Worm (Caenorhabditis elegans) whole organism, L1 larva: Measurements from ENCODE around the gene Y51A2A.12.

Experiments used
- C34B4.2 ChIP-seq: sonication (generic microtip); optimal IDR thresholded peaks from 2 replicates; lab custom pipeline; 2017; ENCODE audit warnings: mild to moderate bottlenecking, missing genetic modification characterization, missing compliant biosample characterization
- Y116A8C.19 ChIP-seq: sonication (generic microtip); optimal IDR thresholded peaks from 2 replicates; lab custom pipeline; 2016; ENCODE audit warnings: missing compliant biosample characterization, missing genetic modification characterization, borderline replicate concordance
- alr-1 ChIP-seq: fragments of 200-800 bp; sonication (Bioruptor generic); optimal IDR thresholded peaks from 2 replicates; lab custom pipeline; 2018; ENCODE audit warnings: borderline replicate concordance, mild to moderate bottlenecking, missing genetic modification characterization, missing compliant biosample characterization
- aly-2 ChIP-seq: fragments of 150-350 bp; optimal IDR thresholded peaks from 2 replicates; lab custom pipeline; 2014; ENCODE audit warnings: missing biosample characterization, missing genetic modification characterization
- ceh-63 ChIP-seq: fragments of 200-800 bp; sonication (Bioruptor generic); optimal IDR thresholded peaks from 2 replicates; lab custom pipeline; 2018; ENCODE audit warnings: mild to moderate bottlenecking, missing genetic modification characterization, missing compliant biosample characterization
- ceh-8 ChIP-seq: fragments of 200-800 bp; sonication (Bioruptor generic); optimal IDR thresholded peaks from 2 replicates; lab custom pipeline; 2018; ENCODE audit warnings: mild to moderate bottlenecking, missing genetic modification characterization, moderate library complexity, missing compliant biosample characterization
- ceh-88 ChIP-seq: fragments of 200-800 bp; sonication (Bioruptor generic); IDR thresholded peaks from 2 replicates; pipeline ENCODE4 v1.3.6; 2022; ENCODE audit warnings: missing genetic modification characterization, missing compliant biosample characterization
- ces-1 ChIP-seq: fragments of 150-350 bp; optimal IDR thresholded peaks from 2 replicates; lab custom pipeline; 2014; ENCODE audit warnings: missing biosample characterization, missing genetic modification reagents, missing genetic modification characterization
- dsc-1 ChIP-seq: sonication (generic microtip); optimal IDR thresholded peaks from 2 replicates; lab custom pipeline; 2016; ENCODE audit warnings: mild to moderate bottlenecking, missing genetic modification characterization, missing compliant biosample characterization
- efl-1 ChIP-seq, 4 experiments: fragments of 150-350 bp; optimal IDR thresholded peaks in 3 of 4; peaks in 1 of 4; 1 replicate in 1 of 4; 2 replicates in 3 of 4; lab custom pipeline; 2014; ENCODE audit warnings: missing biosample characterization in 2 of 4, missing genetic modification characterization in 2 of 4, missing genetic modification reagents in 2 of 4
- elt-3 ChIP-seq, 6 experiments: fragments of 150-350 bp in 1 of 6; sonication (generic microtip); optimal IDR thresholded peaks; 2 replicates each; lab custom pipeline; 2017 to 2018; ENCODE audit warnings: missing biosample characterization in 6 of 6, missing genetic modification characterization in 6 of 6, inconsistent platforms in 1 of 6
- fkh-10 ChIP-seq: sonication (generic microtip); optimal IDR thresholded peaks from 2 replicates; lab custom pipeline; 2017; ENCODE audit warnings: missing biosample characterization, missing genetic modification reagents, missing genetic modification characterization
- fkh-8 ChIP-seq: sonication (generic microtip); optimal IDR thresholded peaks from 2 replicates; lab custom pipeline; 2016; ENCODE audit warnings: mild to moderate bottlenecking, missing genetic modification characterization, missing compliant biosample characterization
- grh-1 ChIP-seq: fragments of 200-800 bp; sonication (Bioruptor generic); IDR thresholded peaks from 2 replicates; pipeline ENCODE4 v1.3.6; 2022; ENCODE audit warnings: missing genetic modification reagents, missing genetic modification characterization, missing compliant biosample characterization
- hlh-4 ChIP-seq: sonication (generic microtip); optimal IDR thresholded peaks from 2 replicates; lab custom pipeline; 2016; ENCODE audit warnings: mild to moderate bottlenecking, missing genetic modification characterization, missing compliant biosample characterization
- lir-3 ChIP-seq: sonication (generic microtip); optimal IDR thresholded peaks from 2 replicates; lab custom pipeline; 2016; ENCODE audit warnings: mild to moderate bottlenecking, missing genetic modification characterization, moderate library complexity, missing compliant biosample characterization; ENCODE audit not compliant: poor library complexity
- mdl-1 ChIP-seq, 2 experiments: fragments of 150-350 bp; optimal IDR thresholded peaks; 2 replicates each; lab custom pipeline; 2014 to 2017; ENCODE audit warnings: missing biosample characterization in 2 of 2, missing genetic modification characterization in 2 of 2, inconsistent platforms in 1 of 2
- mef-2 ChIP-seq: fragments of 150-350 bp; optimal IDR thresholded peaks from 2 replicates; lab custom pipeline; 2014; ENCODE audit warnings: missing biosample characterization, missing genetic modification characterization
- nhr-12 ChIP-seq: sonication (generic microtip); optimal IDR thresholded peaks from 2 replicates; lab custom pipeline; 2017; ENCODE audit warnings: missing biosample characterization, missing genetic modification characterization
- nhr-19 ChIP-seq: fragments of 200-800 bp; sonication (Bioruptor generic); conservative IDR thresholded peaks from 2 replicates; pipeline ENCODE4 v1.3.6; 2022; ENCODE audit warnings: missing genetic modification characterization, missing compliant biosample characterization
- nhr-47 ChIP-seq: sonication (generic microtip); optimal IDR thresholded peaks from 2 replicates; lab custom pipeline; 2016; ENCODE audit warnings: mild to moderate bottlenecking, missing genetic modification characterization, moderate library complexity, missing compliant biosample characterization
- nhr-76 ChIP-seq: sonication (generic microtip); optimal IDR thresholded peaks from 2 replicates; lab custom pipeline; 2017; ENCODE audit warnings: missing biosample characterization, missing genetic modification characterization
- nhr-77 ChIP-seq: fragments of 150-350 bp; optimal IDR thresholded peaks from 2 replicates; lab custom pipeline; 2014; ENCODE audit warnings: missing biosample characterization, missing genetic modification characterization
- nhr-84 ChIP-seq: sonication (generic microtip); optimal IDR thresholded peaks from 2 replicates; lab custom pipeline; 2017; ENCODE audit warnings: missing biosample characterization, missing genetic modification characterization
- nhr-85 ChIP-seq: sonication (generic microtip); peaks from one replicate; lab custom pipeline; 2016; ENCODE audit warnings: missing genetic modification characterization, inconsistent platforms, missing compliant biosample characterization
- pag-3 ChIP-seq: sonication (generic microtip); optimal IDR thresholded peaks from 2 replicates; lab custom pipeline; 2017; ENCODE audit warnings: missing genetic modification characterization, mild to moderate bottlenecking, missing compliant biosample characterization, antibody characterized with exemption, borderline replicate concordance; ENCODE audit not compliant: insufficient read depth
- pax-3 ChIP-seq: fragments of 200-800 bp; sonication (Bioruptor generic); optimal IDR thresholded peaks from 2 replicates; lab custom pipeline; 2018; ENCODE audit warnings: mild to moderate bottlenecking, missing genetic modification characterization, moderate library complexity, missing compliant biosample characterization
- pqm-1 ChIP-seq: sonication (generic microtip); optimal IDR thresholded peaks from 3 replicates; lab custom pipeline; 2017; ENCODE audit warnings: missing biosample characterization, missing genetic modification characterization
- rnt-1 ChIP-seq: sonication (generic microtip); optimal IDR thresholded peaks from 2 replicates; lab custom pipeline; 2016; ENCODE audit warnings: mild to moderate bottlenecking, missing genetic modification characterization, moderate library complexity, missing compliant biosample characterization
- snpc-4 ChIP-seq: fragments of 150-350 bp; optimal IDR thresholded peaks from 2 replicates; lab custom pipeline; 2014; ENCODE audit warnings: missing biosample characterization, missing genetic modification characterization
- snu-23 ChIP-seq: sonication (generic microtip); optimal IDR thresholded peaks from 2 replicates; lab custom pipeline; 2016; ENCODE audit warnings: missing genetic modification characterization, missing compliant biosample characterization
- sup-37 ChIP-seq: fragments of 200-800 bp; sonication (Bioruptor generic); optimal IDR thresholded peaks from 2 replicates; lab custom pipeline; 2018; ENCODE audit warnings: mild to moderate bottlenecking, missing genetic modification characterization, missing compliant biosample characterization
- tlp-1 ChIP-seq: fragments of 150-350 bp; optimal IDR thresholded peaks from 2 replicates; lab custom pipeline; 2014; ENCODE audit warnings: missing biosample characterization, missing genetic modification characterization
- unc-62 ChIP-seq: fragments of 150-350 bp; optimal IDR thresholded peaks from 2 replicates; lab custom pipeline; 2014; ENCODE audit warnings: missing biosample characterization, missing genetic modification reagents, missing genetic modification characterization
- unc-86 ChIP-seq: sonication (generic microtip); optimal IDR thresholded peaks from 2 replicates; lab custom pipeline; 2016; ENCODE audit warnings: missing genetic modification characterization, missing compliant biosample characterization
- xbp-1 ChIP-seq: sonication (generic microtip); optimal IDR thresholded peaks from 2 replicates; lab custom pipeline; 2016; ENCODE audit warnings: missing genetic modification characterization, missing compliant biosample characterization
- zag-1 ChIP-seq: fragments of 150-350 bp; optimal IDR thresholded peaks from 2 replicates; lab custom pipeline; 2014; ENCODE audit warnings: missing biosample characterization, missing genetic modification characterization
- zip-4 ChIP-seq: fragments of 200-800 bp; sonication (Bioruptor generic); optimal IDR thresholded peaks from 2 replicates; lab custom pipeline; 2018; ENCODE audit warnings: mild to moderate bottlenecking, missing genetic modification characterization, moderate library complexity, missing compliant biosample characterization

Gene Y51A2A.12

DNA sequence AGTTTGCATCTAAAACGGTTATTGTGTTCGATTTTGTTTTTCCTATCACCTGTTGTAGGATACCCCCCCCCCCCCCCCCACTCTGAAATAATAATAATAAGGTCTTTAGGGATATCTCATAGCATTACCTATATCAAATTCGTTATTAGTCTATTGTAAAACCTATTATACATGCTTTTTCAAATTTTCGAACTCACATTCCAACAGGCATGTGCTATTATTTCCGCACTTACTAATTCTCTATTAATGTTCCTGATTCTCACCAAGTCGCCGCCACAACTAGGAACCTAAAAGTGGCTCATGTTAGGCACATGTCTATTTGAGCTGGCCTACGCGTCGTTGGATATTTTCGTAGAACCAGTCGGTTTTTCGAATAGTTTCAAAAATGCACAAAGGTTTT lies 22.0 kb upstream of the Y51A2A.12 start, which contains the start of gene Y37H2C.4:
Gene Y37H2C.4 (plus strand): TSS at position 301 of the 400 bp plus-strand sequence.
- no peak for TF ChIP-seq pqm-1 (tag; lab: Kevin White, UChicago)
- no peak for TF ChIP-seq zag-1 (tag; lab: Kevin White, UChicago)
- no peak for TF ChIP-seq alr-1 (tag; lab: Kevin White, UChicago)
- TF ChIP-seq snpc-4 (tag; lab: Kevin White, UChicago) = no peak
- TF ChIP-seq fkh-8 = no peak
- no peak for TF ChIP-seq dsc-1 (tag; lab: Kevin White, UChicago)
- TF ChIP-seq tlp-1 (tag; lab: Kevin White, UChicago) = no peak
- no peak for TF ChIP-seq nhr-77 (tag; lab: Kevin White, UChicago)
- TF ChIP-seq Y116A8C.19 (tag; lab: Kevin White, UChicago) = no peak
- TF ChIP-seq nhr-12 (tag; lab: Kevin White, UChicago) = no peak
- no peak for TF ChIP-seq C34B4.2
- TF ChIP-seq nhr-76 (tag; lab: Kevin White, UChicago) = no peak
- TF ChIP-seq nhr-84 (tag; lab: Kevin White, UChicago) = no peak
- TF ChIP-seq nhr-19 (GFP tag; lab: Robert Waterston, UW) = no peak
- no peak for TF ChIP-seq nhr-47 (tag; lab: Kevin White, UChicago)
- no peak for TF ChIP-seq ces-1 (GFP tag; lab: Kevin White, UChicago)
- TF ChIP-seq elt-3 (tag; optimal IDR thresholded peaks at IDR 0.05; lab: Kevin White, UChicago) = no peak
- TF ChIP-seq nhr-85 (tag; lab: Kevin White, UChicago) = no peak
- no peak for TF ChIP-seq efl-1 (optimal IDR thresholded peaks at IDR 0.05; lab: Kevin White, UChicago)
- no peak for TF ChIP-seq efl-1 (GFP tag; optimal IDR thresholded peaks at IDR 0.05 in 1 of 2; lab: Kevin White, UChicago)

DNA sequence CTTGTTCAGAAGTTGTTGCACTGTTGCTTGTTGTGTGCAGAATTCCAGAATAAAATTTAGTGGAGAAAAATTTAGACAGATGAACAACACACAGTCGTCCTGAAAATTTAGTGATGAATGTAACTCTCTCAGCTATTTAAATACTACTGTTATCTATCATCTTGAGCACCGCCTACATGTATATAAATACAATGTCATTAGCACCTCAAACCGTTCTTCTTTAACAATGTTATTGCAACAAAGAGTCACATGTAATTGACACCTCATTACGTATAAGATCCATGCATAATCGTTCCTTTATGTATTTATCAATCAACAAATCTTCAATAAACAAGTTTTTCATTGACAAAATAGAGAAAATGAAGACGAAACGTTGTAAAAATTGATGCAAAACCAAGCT lies 11.6 kb upstream of the Y51A2A.12 start, which contains the start of gene Y51A2A.16:
Gene Y51A2A.16 (minus strand): TSS at position 101 of the 400 bp plus-strand sequence.
- TF ChIP-seq rnt-1 (tag; lab: Kevin White, UChicago) (no peak), snu-23 (GFP tag; lab: Kevin White, UChicago) (no peak), aly-2 (no peak), hlh-4 (tag; lab: Kevin White, UChicago) (no peak), ces-1 (GFP tag; lab: Kevin White, UChicago) (no peak), ceh-88 (no peak), ceh-63 (GFP tag; lab: Kevin White, UChicago) (no peak), unc-86 (no peak), nhr-19 (GFP tag; lab: Robert Waterston, UW) (no peak), zip-4 (GFP tag; lab: Kevin White, UChicago) (no peak), unc-62 (GFP tag; lab: Kevin White, UChicago) (no peak), lir-3 (tag; lab: Kevin White, UChicago) (no peak), ceh-8 (GFP tag; lab: Kevin White, UChicago) (no peak)

DNA sequence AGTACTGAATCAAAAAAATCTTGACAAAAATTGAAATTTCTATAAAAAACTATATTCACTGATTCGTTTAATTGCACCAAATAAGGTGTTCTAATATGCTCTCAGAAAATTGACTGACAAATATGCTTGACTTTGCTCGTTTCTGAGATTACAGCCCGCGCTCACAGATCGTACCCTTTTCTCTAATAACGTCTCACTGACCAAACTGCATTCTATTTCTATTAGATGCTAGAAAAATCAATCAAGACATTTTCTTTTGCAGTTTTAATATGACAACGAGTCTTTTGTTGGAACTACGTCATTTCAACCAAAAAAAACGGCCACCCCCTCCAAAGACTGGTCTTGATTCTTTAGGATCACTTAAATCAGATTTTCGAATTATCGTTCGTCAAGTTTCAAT lies 9.8 kb upstream of the Y51A2A.12 start, which contains the start of gene clec-247:
Gene clec-247 (plus strand): TSS at position 301 of the 400 bp plus-strand sequence.
- TF ChIP-seq xbp-1 = no peak
- no peak for TF ChIP-seq mef-2 (tag; lab: Kevin White, UChicago)
- TF ChIP-seq fkh-10 (GFP tag; lab: Kevin White, UChicago) = no peak
- no peak for TF ChIP-seq pax-3 (tag; lab: Kevin White, UChicago)
- no peak for TF ChIP-seq unc-86
- no peak for TF ChIP-seq sup-37 (GFP tag; lab: Kevin White, UChicago)
- TF ChIP-seq zag-1 (tag; lab: Kevin White, UChicago) = no peak
- TF ChIP-seq pag-3 (tag; lab: Kevin White, UChicago) = no peak
- no peak for TF ChIP-seq mdl-1 (tag; optimal IDR thresholded peaks at IDR 0.05; lab: Kevin White, UChicago)
- no peak for TF ChIP-seq grh-1 (GFP tag; lab: Robert Waterston, UW)
